Worm (Caenorhabditis elegans) whole organism, L4/young adult: ENCODE measurements around the gene ttb-1.

Source experiments
- W03F9.2 ChIP-seq: fragments of 150-350 bp; optimal IDR thresholded peaks from 2 replicates; lab custom pipeline; 2014; ENCODE audit warnings: missing biosample characterization, missing genetic modification characterization
- dao-5 ChIP-seq: sonication (generic microtip); optimal IDR thresholded peaks from 2 replicates; lab custom pipeline; 2016; ENCODE audit warnings: missing genotype, missing genetic modification characterization, moderate library complexity, missing compliant biosample characterization
- him-1 ChIP-seq: sonication (generic microtip); optimal IDR thresholded peaks from 2 replicates; lab custom pipeline; 2016; ENCODE audit warnings: missing genotype, missing genetic modification reagents, missing genetic modification characterization, missing compliant biosample characterization

ttb-1 gene

ce11 chrV:156044-156869 is at the start of gene ttb-1:
TSS of gene ttb-1 (plus strand) at chrV:156819.
- TF ChIP-seq W03F9.2 (tag; lab: Kevin White, UChicago) (no peak), dao-5 (tag; lab: Kevin White, UChicago) (no peak), him-1 (tag; lab: Kevin White, UChicago) (no peak)

DNA sequence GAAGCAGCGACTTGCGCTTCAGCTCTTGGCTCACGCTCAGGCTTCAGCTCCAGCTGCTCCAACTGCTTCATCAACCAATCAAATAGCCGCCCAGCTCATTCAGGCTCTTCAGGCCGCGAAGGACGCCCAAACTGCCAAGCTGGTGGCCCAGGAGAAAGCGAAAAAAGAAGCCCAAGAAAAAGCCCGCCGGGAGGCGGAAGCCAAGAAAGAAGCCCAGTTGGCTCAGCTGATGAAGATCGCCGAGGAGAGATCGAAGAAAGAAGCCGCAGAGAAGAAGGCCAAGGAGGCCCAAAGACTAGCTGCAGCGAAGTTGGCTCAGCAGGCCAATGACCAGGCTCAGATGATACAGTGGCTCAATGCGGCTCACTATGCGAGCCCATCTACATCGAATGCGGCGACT is 40.4 kb upstream of the ttb-1 start:
- TF ChIP-seq dao-5 (tag; lab: Kevin White, UChicago) (no peak), W03F9.2 (tag; lab: Kevin White, UChicago) (no peak), him-1 (tag; lab: Kevin White, UChicago) (no peak)

- TF ChIP-seq W03F9.2 (tag; lab: Kevin White, UChicago): no peak
- TF ChIP-seq him-1 (tag; lab: Kevin White, UChicago): no peak
- TF ChIP-seq dao-5 (tag; lab: Kevin White, UChicago): no peak
Measured at ce11 chrV:117312-117711, 39.3 kb upstream of the ttb-1 start.

ce11 chrV:122249-122648 is 34.4 kb upstream of the ttb-1 start:
- TF ChIP-seq W03F9.2 (tag; lab: Kevin White, UChicago) (no peak), dao-5 (tag; lab: Kevin White, UChicago) (no peak), him-1 (tag; lab: Kevin White, UChicago) (no peak)

DNA sequence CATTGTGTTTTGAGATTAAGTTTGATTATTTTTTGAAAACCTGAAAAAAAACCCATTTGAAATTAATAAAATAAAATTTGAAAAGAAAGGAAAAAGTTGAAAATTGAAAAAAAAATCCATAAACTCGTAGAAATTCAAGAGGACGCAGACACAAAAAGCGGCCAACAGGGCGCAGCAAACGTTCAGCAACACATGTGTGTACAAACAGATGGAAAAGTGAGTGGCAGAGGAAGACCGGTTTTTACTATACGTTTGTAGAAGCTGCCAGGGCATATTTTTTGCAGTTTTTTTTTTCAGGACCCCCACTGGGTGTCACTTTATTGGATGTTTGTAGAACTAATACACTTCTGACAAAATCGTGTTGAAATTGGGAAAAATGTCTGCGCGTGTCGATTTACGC is 33.9 kb upstream of the ttb-1 start, which contains the start of gene cgp-1:
Gene cgp-1 (minus strand): TSS at position 40 of the 400 bp plus-strand sequence.
- TF ChIP-seq dao-5 (tag; lab: Kevin White, UChicago) (no peak), him-1 (tag; lab: Kevin White, UChicago) (no peak), W03F9.2 (tag; lab: Kevin White, UChicago) (peak; percentile 91)

- TF ChIP-seq him-1 (tag; lab: Kevin White, UChicago) (no peak), W03F9.2 (tag; lab: Kevin White, UChicago) (peak; percentile 93)
Measured at ce11 chrV:123513-123912, 33.1 kb upstream of the ttb-1 start.

DNA sequence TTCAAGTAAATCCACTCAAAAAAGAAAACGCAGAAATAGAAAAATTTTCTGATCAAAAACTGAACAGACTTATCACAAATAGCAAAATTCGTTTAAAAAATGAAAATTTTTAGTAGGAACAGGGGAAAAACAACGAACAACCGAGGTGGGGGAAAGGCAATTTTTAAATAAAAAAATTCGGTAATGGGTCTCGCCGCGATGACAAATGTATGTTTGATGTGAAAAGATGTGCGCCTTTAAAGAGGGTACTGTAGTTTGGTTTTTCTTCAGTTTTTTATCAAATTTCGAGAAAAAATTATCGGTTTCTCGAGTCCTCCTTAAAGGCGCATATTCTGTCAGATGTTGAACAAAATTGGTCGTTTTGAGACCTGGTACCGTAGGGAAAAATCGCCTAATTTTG is 32.7 kb upstream of the ttb-1 start:
- TF ChIP-seq him-1 (tag; lab: Kevin White, UChicago): no peak
- TF ChIP-seq dao-5 (tag; lab: Kevin White, UChicago): no peak
- TF ChIP-seq W03F9.2 (tag; lab: Kevin White, UChicago): peak; percentile 41

DNA sequence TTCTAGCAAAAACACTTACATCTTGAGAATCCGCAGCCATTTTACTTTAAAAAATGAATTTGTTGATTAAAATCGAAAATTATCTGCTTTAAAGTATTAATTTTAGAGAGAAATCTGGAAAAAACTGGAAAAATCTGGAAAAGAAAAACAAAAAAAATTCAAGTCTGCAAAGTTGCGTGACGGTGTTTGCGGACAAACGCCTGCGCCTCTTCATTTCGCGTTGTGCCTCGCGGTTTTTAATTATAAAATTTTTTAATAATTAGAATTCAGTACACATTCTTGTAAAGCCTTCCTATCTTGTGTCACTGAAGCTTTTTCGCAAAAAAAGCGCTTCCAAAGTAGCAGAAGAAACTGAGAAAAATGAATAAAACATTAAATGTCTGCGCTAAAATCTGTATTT is 30.0 kb upstream of the ttb-1 start, which contains the start of gene W03F9.1:
Gene W03F9.1 (minus strand): TSS at position 109 of the 400 bp plus-strand sequence.
- TF ChIP-seq dao-5 (tag; lab: Kevin White, UChicago): no peak
- TF ChIP-seq him-1 (tag; lab: Kevin White, UChicago): no peak
- peak; percentile 99 for TF ChIP-seq W03F9.2 (tag; lab: Kevin White, UChicago)

DNA sequence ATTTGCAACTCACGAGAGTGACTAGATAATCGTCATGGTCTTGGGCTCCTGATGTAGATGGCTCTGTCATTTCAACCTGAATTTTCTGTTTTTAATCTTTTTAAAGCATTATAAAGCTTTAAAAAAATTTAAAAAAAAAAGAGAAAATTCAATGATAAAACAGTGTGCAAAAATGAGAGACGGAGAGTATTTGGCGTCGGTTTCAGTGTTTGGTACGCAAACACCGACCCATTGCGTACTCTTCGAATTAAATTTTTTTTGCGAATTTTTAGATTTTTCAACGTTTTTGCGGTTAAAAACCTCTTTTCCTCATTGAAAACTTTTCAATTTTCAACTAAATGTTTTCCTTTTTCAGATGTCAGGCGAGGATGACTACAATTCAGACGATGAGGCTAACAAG is 28.7 kb upstream of the ttb-1 start, which contains the start of the genes W03F9.2 and sftb-2:
Gene W03F9.2 (minus strand): TSS at position 153 of the 400 bp plus-strand sequence.
Gene sftb-2 (plus strand): TSS at position 356 of the 400 bp plus-strand sequence.
- peak; percentile 94 for TF ChIP-seq W03F9.2 (tag; lab: Kevin White, UChicago)
- no peak for TF ChIP-seq dao-5 (tag; lab: Kevin White, UChicago)
- TF ChIP-seq him-1 (tag; lab: Kevin White, UChicago): no peak

DNA sequence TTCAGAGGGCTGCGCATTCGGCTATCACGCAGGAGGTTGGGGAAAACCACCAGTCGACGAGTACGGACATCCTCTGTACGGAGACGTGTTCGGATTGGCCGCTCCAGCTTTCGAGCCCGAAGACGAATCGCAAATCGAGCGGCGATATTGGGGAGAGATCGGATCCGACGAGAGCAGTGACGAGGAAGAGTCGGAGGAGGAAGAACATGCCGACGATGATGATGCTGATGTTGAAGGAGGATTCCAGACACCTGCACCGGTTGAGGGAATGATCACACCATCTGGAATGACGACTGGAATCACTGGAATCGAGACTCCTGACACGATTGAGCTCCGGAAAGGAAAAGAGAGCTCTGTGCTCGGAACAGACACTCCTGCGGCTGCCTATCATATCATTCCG is 26.4 kb upstream of the ttb-1 start:
- no peak for TF ChIP-seq him-1 (tag; lab: Kevin White, UChicago)
- no peak for TF ChIP-seq W03F9.2 (tag; lab: Kevin White, UChicago)
- TF ChIP-seq dao-5 (tag; lab: Kevin White, UChicago): no peak

DNA sequence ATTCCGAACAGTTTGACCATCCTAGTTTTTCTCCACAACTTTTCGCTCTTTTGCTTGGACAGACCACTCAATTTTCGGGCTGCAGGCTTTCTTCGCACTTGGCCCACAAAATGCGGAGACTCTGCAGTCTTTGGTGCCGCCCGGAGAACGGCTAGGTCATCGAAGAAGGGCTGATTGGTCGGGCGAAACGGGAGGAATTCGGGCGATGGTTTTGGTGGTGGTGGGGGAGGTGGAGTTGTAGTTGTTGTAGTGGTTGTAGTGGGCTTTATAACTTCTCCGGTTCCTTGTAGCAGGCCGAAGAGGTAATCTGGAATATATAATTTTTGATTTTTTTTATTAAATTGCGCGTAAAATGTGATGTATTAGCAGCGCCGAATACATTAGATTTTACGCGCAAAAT is 19.0 kb upstream of the ttb-1 start:
- TF ChIP-seq dao-5 (tag; lab: Kevin White, UChicago) (no peak), W03F9.2 (tag; lab: Kevin White, UChicago) (no peak), him-1 (tag; lab: Kevin White, UChicago) (no peak)

ce11 chrV:138592-138991 is 18.0 kb upstream of the ttb-1 start, which contains the start of gene W03F9.9:
TSS of gene W03F9.9 (plus strand) at chrV:138892.
- TF ChIP-seq him-1 (tag; lab: Kevin White, UChicago) (no peak), W03F9.2 (tag; lab: Kevin White, UChicago) (no peak), dao-5 (tag; lab: Kevin White, UChicago) (no peak)

DNA sequence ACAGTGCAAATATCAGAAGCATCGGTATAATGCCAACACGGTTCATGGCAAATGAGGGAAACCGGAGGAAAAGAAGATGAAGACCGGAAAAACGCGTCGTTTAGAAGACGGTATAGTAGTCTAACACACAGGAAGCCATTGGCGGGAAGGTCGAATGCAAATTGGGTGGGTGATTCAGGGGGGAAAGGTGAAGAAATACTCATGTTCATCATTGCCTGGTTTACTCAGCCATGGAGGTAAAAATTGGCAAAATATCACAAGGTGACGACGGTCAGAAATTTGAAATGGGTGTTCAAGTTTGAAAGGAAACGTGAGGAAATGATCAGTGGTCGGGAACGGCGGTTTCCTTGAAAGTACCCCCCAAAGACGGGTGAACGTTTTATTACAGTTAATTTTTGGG is 15.4 kb upstream of the ttb-1 start, which contains the start of gene W03F9.11:
Gene W03F9.11 (minus strand): TSS at position 101 of the 400 bp plus-strand sequence.
- no peak for TF ChIP-seq dao-5 (tag; lab: Kevin White, UChicago)
- no peak for TF ChIP-seq him-1 (tag; lab: Kevin White, UChicago)
- no peak for TF ChIP-seq W03F9.2 (tag; lab: Kevin White, UChicago)
